Worm (Caenorhabditis elegans): ENCODE measurements around the gene F42A9.17.
A peak's percentile ranks its signal among the peaks of the same experiment; 100 is the strongest.

Gene F42A9.17

ce11 chrIV:8620102-8620733 is 8.5 kb upstream of the F42A9.17 start, which contains the start of gene lin-49 (continued):
- TF ChIP-seq lsy-2 (tag; optimal IDR thresholded peaks at IDR 0.05), result peak; percentile 32 to 75
- TF ChIP-seq ceh-82 (tag; optimal IDR thresholded peaks at IDR 0.05), result peak in 2 of 3 experiments; percentile 31 to 63
- no peak for TF ChIP-seq F16B12.6 (tag; optimal IDR thresholded peaks at IDR 0.05)
- TF ChIP-seq mdl-1 (tag; optimal IDR thresholded peaks at IDR 0.05), result peak in 1 of 2 experiments; percentile 57
- TF ChIP-seq unc-130 (tag; optimal IDR thresholded peaks at IDR 0.05), result no peak
- peak; percentile 9 for TF ChIP-seq jun-1 (tag; optimal IDR thresholded peaks at IDR 0.05)
- TF ChIP-seq nhr-77 (tag; optimal IDR thresholded peaks at IDR 0.05), result no peak
- TF ChIP-seq lin-15B (tag; optimal IDR thresholded peaks at IDR 0.05), result no peak
- no peak for TF ChIP-seq sptf-1 (tag; optimal IDR thresholded peaks at IDR 0.05)
- peak; percentile 70 for TF ChIP-seq fkh-8 (tag; optimal IDR thresholded peaks at IDR 0.05)
- TF ChIP-seq snu-23 (GFP tag; optimal IDR thresholded peaks at IDR 0.05), result peak; percentile 80
- TF ChIP-seq nhr-28 (tag; optimal IDR thresholded peaks at IDR 0.05), result no peak
- TF ChIP-seq efl-1 (optimal IDR thresholded peaks at IDR 0.05), result peak; percentile 66 to 74
- TF ChIP-seq efl-1 (GFP tag; optimal IDR thresholded peaks at IDR 0.05 in 1 of 2), result peak; percentile 53 to 90
- TF ChIP-seq dsc-1 (tag; optimal IDR thresholded peaks at IDR 0.05), result peak; percentile 1
- no peak for TF ChIP-seq ceh-63 (GFP tag; optimal IDR thresholded peaks at IDR 0.05)
- TF ChIP-seq fkh-4 (tag; optimal IDR thresholded peaks at IDR 0.05; ENCODE audit: borderline replicate concordance), result no peak
- no peak for TF ChIP-seq pax-3 (tag; optimal IDR thresholded peaks at IDR 0.05)
- TF ChIP-seq C04F5.9 (tag; optimal IDR thresholded peaks at IDR 0.05), result no peak
- TF ChIP-seq C16A3.4 (tag; optimal IDR thresholded peaks at IDR 0.05), result peak; percentile 60
- TF ChIP-seq tlp-1 (tag; optimal IDR thresholded peaks at IDR 0.05), result no peak
- TF ChIP-seq sox-4 (tag; optimal IDR thresholded peaks at IDR 0.05), result no peak
- TF ChIP-seq hpl-2 (GFP tag; optimal IDR thresholded peaks at IDR 0.05), result no peak
- TF ChIP-seq lin-14 (GFP tag; optimal IDR thresholded peaks at IDR 0.05), result peak; percentile 95
- TF ChIP-seq fos-1 (tag; optimal IDR thresholded peaks at IDR 0.05), result peak; percentile 57
- TF ChIP-seq nhr-19 (GFP tag; conservative IDR thresholded peaks at IDR 0.05), result no peak
- TF ChIP-seq hlh-4 (tag; optimal IDR thresholded peaks at IDR 0.05), result no peak
- TF ChIP-seq nhr-20 (tag; optimal IDR thresholded peaks at IDR 0.05), result peak; percentile 61
- TF ChIP-seq unc-62 (GFP tag; optimal IDR thresholded peaks at IDR 0.05), result no peak
- TF ChIP-seq ceh-8 (GFP tag; optimal IDR thresholded peaks at IDR 0.05), result no peak
- TF ChIP-seq ama-1 (optimal IDR thresholded peaks at IDR 0.05), result no peak
- peak; percentile 28 for TF ChIP-seq aly-2 (tag; optimal IDR thresholded peaks at IDR 0.05)
- TF ChIP-seq nhr-11 (tag; optimal IDR thresholded peaks at IDR 0.05), result no peak
- TF ChIP-seq ets-5 (GFP tag; IDR thresholded peaks at IDR 0.05), result no peak
- no peak for TF ChIP-seq pqm-1 (tag; optimal IDR thresholded peaks at IDR 0.05)
- TF ChIP-seq fkh-10 (GFP tag; optimal IDR thresholded peaks at IDR 0.05), result no peak
- TF ChIP-seq lin-13 (GFP tag; optimal IDR thresholded peaks at IDR 0.05), result peak; percentile 43
- peak; percentile 86 for TF ChIP-seq blmp-1 (tag; optimal IDR thresholded peaks at IDR 0.05)
- TF ChIP-seq nhr-90 (tag; optimal IDR thresholded peaks at IDR 0.05; ENCODE audit: poor library complexity), result peak; percentile 33
- TF ChIP-seq unc-98 (GFP tag; IDR thresholded peaks at IDR 0.05), result no peak
- TF ChIP-seq aha-1 (tag; optimal IDR thresholded peaks at IDR 0.05), result no peak
- TF ChIP-seq unc-86 (tag; optimal IDR thresholded peaks at IDR 0.05), result no peak
- no peak for TF ChIP-seq hlh-17 (GFP tag; optimal IDR thresholded peaks at IDR 0.05; ENCODE audit: borderline replicate concordance)
- no peak for TF ChIP-seq nhr-237 (tag; optimal IDR thresholded peaks at IDR 0.05)
- no peak for TF ChIP-seq mef-2 (tag; optimal IDR thresholded peaks at IDR 0.05)
- TF ChIP-seq lin-35 (GFP tag; optimal IDR thresholded peaks at IDR 0.05), result peak; percentile 64 to 79
- no peak for TF ChIP-seq ceh-90 (tag; optimal IDR thresholded peaks at IDR 0.05)
- peak; percentile 64 for TF ChIP-seq nhr-47 (tag; optimal IDR thresholded peaks at IDR 0.05)
- TF ChIP-seq tbx-2 (tag; optimal IDR thresholded peaks at IDR 0.05), result peak; percentile 42

Data from whole organism, L1 larva.